Worm (Caenorhabditis elegans) whole organism, early embryonic: ENCODE measurements around the gene ndua-12.

ENCODE experiments used
- B0310.2 ChIP-seq: sonication (generic microtip); optimal IDR thresholded peaks from 2 replicates; lab custom pipeline; 2016; ENCODE audit warnings: mild to moderate bottlenecking, missing genetic modification characterization, missing compliant biosample characterization
- F13C5.2 ChIP-seq: sonication (generic microtip); optimal IDR thresholded peaks from 2 replicates; lab custom pipeline; 2017; ENCODE audit warnings: mild to moderate bottlenecking, missing genetic modification characterization, inconsistent platforms, missing compliant biosample characterization
- aly-1 ChIP-seq: sonication (generic microtip); optimal IDR thresholded peaks from 2 replicates; lab custom pipeline; 2016; ENCODE audit warnings: missing genetic modification characterization, missing compliant biosample characterization
- ama-1 ChIP-seq: fragments of 150-350 bp; optimal IDR thresholded peaks from 2 replicates; lab custom pipeline; 2014
- ceh-36 ChIP-seq: sonication (generic microtip); optimal IDR thresholded peaks from 2 replicates; lab custom pipeline; 2016; ENCODE audit warnings: missing genetic modification characterization, inconsistent platforms, missing compliant biosample characterization
- flt-1 ChIP-seq: fragments of 200-800 bp; sonication (Bioruptor generic); IDR thresholded peaks from 2 replicates; pipeline ENCODE4 v1.3.6; 2022; ENCODE audit warnings: missing genetic modification characterization, missing compliant biosample characterization
- hmbx-1 ChIP-seq: sonication (generic microtip); optimal IDR thresholded peaks from 2 replicates; lab custom pipeline; 2016; ENCODE audit warnings: mild to moderate bottlenecking, missing genetic modification characterization, missing compliant biosample characterization
- hmg-4 ChIP-seq: fragments of 200-800 bp; sonication (Bioruptor generic); optimal IDR thresholded peaks from 2 replicates; lab custom pipeline; 2018; ENCODE audit warnings: mild to moderate bottlenecking, missing genetic modification characterization, missing compliant biosample characterization
- hnd-1 ChIP-seq: sonication (generic microtip); optimal IDR thresholded peaks from 2 replicates; lab custom pipeline; 2016; ENCODE audit warnings: missing genetic modification characterization, missing compliant biosample characterization
- scrt-1 ChIP-seq: fragments of 200-800 bp; sonication (Bioruptor generic); IDR thresholded peaks from 2 replicates; pipeline ENCODE4 v1.3.6; 2022; ENCODE audit warnings: missing genetic modification characterization, missing compliant biosample characterization
- sea-1 ChIP-seq: fragments of 200-800 bp; sonication (Bioruptor generic); conservative IDR thresholded peaks from 2 replicates; pipeline ENCODE4 v1.3.6; 2022; ENCODE audit warnings: missing genetic modification characterization, missing compliant biosample characterization
- tbx-11 ChIP-seq: fragments of 200-800 bp; sonication (Bioruptor generic); IDR thresholded peaks from 2 replicates; pipeline ENCODE4 v1.3.6; 2022; ENCODE audit warnings: missing genetic modification characterization, missing compliant biosample characterization
- tbx-37 ChIP-seq: fragments of 200-800 bp; sonication (Bioruptor generic); conservative IDR thresholded peaks from 2 replicates; pipeline ENCODE4 v1.3.6; 2022; ENCODE audit warnings: missing genetic modification reagents, missing genetic modification characterization, missing compliant biosample characterization
- tra-4 ChIP-seq: sonication (generic microtip); optimal IDR thresholded peaks from 2 replicates; lab custom pipeline; 2017; ENCODE audit warnings: missing genetic modification characterization, missing compliant biosample characterization

- TF ChIP-seq ama-1 (no peak), hmbx-1 (tag; lab: Kevin White, UChicago) (no peak), scrt-1 (GFP tag; lab: Robert Waterston, UW) (no peak), hnd-1 (tag; lab: Kevin White, UChicago) (no peak), ceh-36 (tag; lab: Kevin White, UChicago) (no peak), hmg-4 (GFP tag; lab: Kevin White, UChicago) (no peak), tra-4 (tag; lab: Kevin White, UChicago) (no peak), flt-1 (GFP tag; lab: Robert Waterston, UW) (no peak), aly-1 (tag; lab: Kevin White, UChicago) (no peak), F13C5.2 (tag; lab: Kevin White, UChicago) (peak; percentile 58), B0310.2 (no peak), tbx-37 (GFP tag; lab: Robert Waterston, UW) (peak; percentile 50), tbx-11 (GFP tag; lab: Robert Waterston, UW) (no peak), sea-1 (GFP tag; lab: Robert Waterston, UW) (no peak)
These were observed 6.2 kb upstream of the ndua-12 start, which contains the start of gene ubxn-2 for ce11 chrIV:2725784-2726183.
